Worm (Caenorhabditis elegans) whole organism, early embryonic: Measurements from ENCODE around the gene clec-148.

ENCODE experiments used
- B0310.2 ChIP-seq: sonication (generic microtip); optimal IDR thresholded peaks from 2 replicates; lab custom pipeline; 2016; ENCODE audit warnings: mild to moderate bottlenecking, missing genetic modification characterization, missing compliant biosample characterization
- F13C5.2 ChIP-seq: sonication (generic microtip); optimal IDR thresholded peaks from 2 replicates; lab custom pipeline; 2017; ENCODE audit warnings: mild to moderate bottlenecking, missing genetic modification characterization, inconsistent platforms, missing compliant biosample characterization
- aly-1 ChIP-seq: sonication (generic microtip); optimal IDR thresholded peaks from 2 replicates; lab custom pipeline; 2016; ENCODE audit warnings: missing genetic modification characterization, missing compliant biosample characterization
- ama-1 ChIP-seq: fragments of 150-350 bp; optimal IDR thresholded peaks from 2 replicates; lab custom pipeline; 2014
- ceh-13 ChIP-seq: fragments of 200-800 bp; sonication (Bioruptor generic); optimal IDR thresholded peaks from 2 replicates; lab custom pipeline; 2018; ENCODE audit warnings: mild to moderate bottlenecking, missing genetic modification characterization, missing compliant biosample characterization
- ceh-36 ChIP-seq: sonication (generic microtip); optimal IDR thresholded peaks from 2 replicates; lab custom pipeline; 2016; ENCODE audit warnings: missing genetic modification characterization, inconsistent platforms, missing compliant biosample characterization
- ets-7 ChIP-seq: sonication (generic microtip); optimal IDR thresholded peaks from 2 replicates; lab custom pipeline; 2016; ENCODE audit warnings: missing genotype, missing genetic modification characterization, missing compliant biosample characterization
- flt-1 ChIP-seq: fragments of 200-800 bp; sonication (Bioruptor generic); IDR thresholded peaks from 2 replicates; pipeline ENCODE4 v1.3.6; 2022; ENCODE audit warnings: missing genetic modification characterization, missing compliant biosample characterization
- hmbx-1 ChIP-seq: sonication (generic microtip); optimal IDR thresholded peaks from 2 replicates; lab custom pipeline; 2016; ENCODE audit warnings: mild to moderate bottlenecking, missing genetic modification characterization, missing compliant biosample characterization
- hmg-4 ChIP-seq: fragments of 200-800 bp; sonication (Bioruptor generic); optimal IDR thresholded peaks from 2 replicates; lab custom pipeline; 2018; ENCODE audit warnings: mild to moderate bottlenecking, missing genetic modification characterization, missing compliant biosample characterization
- hnd-1 ChIP-seq: sonication (generic microtip); optimal IDR thresholded peaks from 2 replicates; lab custom pipeline; 2016; ENCODE audit warnings: missing genetic modification characterization, missing compliant biosample characterization
- pes-1 ChIP-seq: fragments of 200-800 bp; sonication (Bioruptor generic); IDR thresholded peaks from 2 replicates; pipeline ENCODE4 v1.3.6; 2022; ENCODE audit warnings: missing genetic modification reagents, missing genetic modification characterization, missing compliant biosample characterization
- scrt-1 ChIP-seq: fragments of 200-800 bp; sonication (Bioruptor generic); IDR thresholded peaks from 2 replicates; pipeline ENCODE4 v1.3.6; 2022; ENCODE audit warnings: missing genetic modification characterization, missing compliant biosample characterization
- sea-1 ChIP-seq: fragments of 200-800 bp; sonication (Bioruptor generic); conservative IDR thresholded peaks from 2 replicates; pipeline ENCODE4 v1.3.6; 2022; ENCODE audit warnings: missing genetic modification characterization, missing compliant biosample characterization
- tbx-11 ChIP-seq: fragments of 200-800 bp; sonication (Bioruptor generic); IDR thresholded peaks from 2 replicates; pipeline ENCODE4 v1.3.6; 2022; ENCODE audit warnings: missing genetic modification characterization, missing compliant biosample characterization
- tbx-37 ChIP-seq: fragments of 200-800 bp; sonication (Bioruptor generic); conservative IDR thresholded peaks from 2 replicates; pipeline ENCODE4 v1.3.6; 2022; ENCODE audit warnings: missing genetic modification reagents, missing genetic modification characterization, missing compliant biosample characterization
- tra-4 ChIP-seq: sonication (generic microtip); optimal IDR thresholded peaks from 2 replicates; lab custom pipeline; 2017; ENCODE audit warnings: missing genetic modification characterization, missing compliant biosample characterization

clec-148 gene

ce11 chrIII:203953-204352 is 28.3 kb upstream of the clec-148 start:
- TF ChIP-seq tbx-11 (GFP tag; lab: Robert Waterston, UW): no peak
- no peak for TF ChIP-seq hmg-4 (GFP tag; lab: Kevin White, UChicago)
- no peak for TF ChIP-seq hmbx-1 (tag; lab: Kevin White, UChicago)
- no peak for TF ChIP-seq hnd-1 (tag; lab: Kevin White, UChicago)
- TF ChIP-seq scrt-1 (GFP tag; lab: Robert Waterston, UW): no peak
- TF ChIP-seq pes-1 (GFP tag; lab: Robert Waterston, UW): no peak
- TF ChIP-seq B0310.2 (tag; lab: Kevin White, UChicago): no peak
- TF ChIP-seq sea-1 (GFP tag; lab: Robert Waterston, UW): no peak
- no peak for TF ChIP-seq flt-1 (GFP tag; lab: Robert Waterston, UW)
- TF ChIP-seq ceh-36 (tag; lab: Kevin White, UChicago): no peak
- TF ChIP-seq ceh-13: no peak
- no peak for TF ChIP-seq tra-4
- no peak for TF ChIP-seq F13C5.2 (tag; lab: Kevin White, UChicago)
- no peak for TF ChIP-seq ets-7 (tag; lab: Kevin White, UChicago)
- TF ChIP-seq tbx-37 (GFP tag; lab: Robert Waterston, UW): no peak
- TF ChIP-seq ama-1: no peak

ce11 chrIII:194160-194559 is 18.5 kb upstream of the clec-148 start, which contains the start of gene F40G9.17:
TSS of gene F40G9.17 (plus strand) at chrIII:194460.
- no peak for TF ChIP-seq hmbx-1 (tag; lab: Kevin White, UChicago)
- TF ChIP-seq hmg-4 (GFP tag; lab: Kevin White, UChicago): no peak

ce11 chrIII:191803-192202 is 16.2 kb upstream of the clec-148 start, which contains the start of gene sec-20:
TSS of gene sec-20 (plus strand) at chrIII:192103.
- no peak for TF ChIP-seq aly-1
- no peak for TF ChIP-seq tbx-11 (GFP tag; lab: Robert Waterston, UW)
- no peak for TF ChIP-seq flt-1 (GFP tag; lab: Robert Waterston, UW)
- no peak for TF ChIP-seq tbx-37 (GFP tag; lab: Robert Waterston, UW)
- TF ChIP-seq F13C5.2 (tag; lab: Kevin White, UChicago): no peak
- no peak for TF ChIP-seq hnd-1 (tag; lab: Kevin White, UChicago)
- TF ChIP-seq ets-7 (tag; lab: Kevin White, UChicago): no peak
- TF ChIP-seq B0310.2 (tag; lab: Kevin White, UChicago): no peak
- TF ChIP-seq scrt-1 (GFP tag; lab: Robert Waterston, UW): no peak

- TF ChIP-seq flt-1 (GFP tag; lab: Robert Waterston, UW) (no peak), scrt-1 (GFP tag; lab: Robert Waterston, UW) (no peak), F13C5.2 (tag; lab: Kevin White, UChicago) (no peak), hnd-1 (tag; lab: Kevin White, UChicago) (no peak), sea-1 (GFP tag; lab: Robert Waterston, UW) (no peak), aly-1 (no peak), hmbx-1 (tag; lab: Kevin White, UChicago) (no peak), tra-4 (no peak), ets-7 (tag; lab: Kevin White, UChicago) (no peak), tbx-37 (GFP tag; lab: Robert Waterston, UW) (no peak), tbx-11 (GFP tag; lab: Robert Waterston, UW) (no peak), hmg-4 (GFP tag; lab: Kevin White, UChicago) (no peak)
These were observed 15.1 kb upstream of the clec-148 start, which contains the start of gene cox-17 for ce11 chrIII:190686-191085. TSS of gene cox-17 (plus strand) at chrIII:190986.

ce11 chrIII:189280-189679 is 13.6 kb upstream of the clec-148 start:
- TF ChIP-seq aly-1 (no peak), tra-4 (no peak)

ce11 chrIII:188426-188888 is 12.8 kb upstream of the clec-148 start, which contains the start of gene ubc-20:
TSS of gene ubc-20 (plus strand) at chrIII:188838.
- TF ChIP-seq tbx-37 (GFP tag; lab: Robert Waterston, UW): no peak
- TF ChIP-seq aly-1: no peak
- TF ChIP-seq flt-1 (GFP tag; lab: Robert Waterston, UW): no peak
- TF ChIP-seq ceh-36 (tag; lab: Kevin White, UChicago): no peak
- TF ChIP-seq tbx-11 (GFP tag; lab: Robert Waterston, UW): no peak
- no peak for TF ChIP-seq pes-1 (GFP tag; lab: Robert Waterston, UW)
- TF ChIP-seq B0310.2 (tag; lab: Kevin White, UChicago): no peak
- no peak for TF ChIP-seq F13C5.2 (tag; lab: Kevin White, UChicago)
- no peak for TF ChIP-seq ama-1
- no peak for TF ChIP-seq ets-7 (tag; lab: Kevin White, UChicago)
- TF ChIP-seq hmbx-1 (tag; lab: Kevin White, UChicago): no peak
- no peak for TF ChIP-seq sea-1 (GFP tag; lab: Robert Waterston, UW)
- no peak for TF ChIP-seq scrt-1 (GFP tag; lab: Robert Waterston, UW)
- no peak for TF ChIP-seq tra-4
- TF ChIP-seq ceh-13: no peak
- no peak for TF ChIP-seq hmg-4 (GFP tag; lab: Kevin White, UChicago)
- no peak for TF ChIP-seq hnd-1 (tag; lab: Kevin White, UChicago)

- TF ChIP-seq hnd-1 (tag; lab: Kevin White, UChicago) (no peak), B0310.2 (tag; lab: Kevin White, UChicago) (no peak), ceh-36 (tag; lab: Kevin White, UChicago) (no peak), tra-4 (no peak), ama-1 (no peak)
These were observed 12.2 kb upstream of the clec-148 start, which contains the start of gene mxl-2 for ce11 chrIII:187829-188228. TSS of gene mxl-2 (minus strand) at chrIII:188131.

- TF ChIP-seq ceh-13 (no peak), tbx-11 (GFP tag; lab: Robert Waterston, UW) (no peak), F13C5.2 (tag; lab: Kevin White, UChicago) (no peak), scrt-1 (GFP tag; lab: Robert Waterston, UW) (no peak), aly-1 (no peak), hmg-4 (GFP tag; lab: Kevin White, UChicago) (no peak), ets-7 (tag; lab: Kevin White, UChicago) (no peak), ama-1 (no peak), tbx-37 (GFP tag; lab: Robert Waterston, UW) (no peak), pes-1 (GFP tag; lab: Robert Waterston, UW) (no peak), hnd-1 (tag; lab: Kevin White, UChicago) (no peak), ceh-36 (tag; lab: Kevin White, UChicago) (no peak), hmbx-1 (tag; lab: Kevin White, UChicago) (no peak), tra-4 (no peak), B0310.2 (tag; lab: Kevin White, UChicago) (no peak), sea-1 (GFP tag; lab: Robert Waterston, UW) (no peak), flt-1 (GFP tag; lab: Robert Waterston, UW) (no peak)
These were observed 8.7 kb upstream of the clec-148 start for ce11 chrIII:184335-184734.
